Fruit fly (Drosophila melanogaster): Measurements from ENCODE around the gene Mgat2.

Mgat2 gene

dm6 chr3R:30046029-30047001, 24.3 kb upstream of the Mgat2 start, which contains the start of the genes RpL32 and CG7943 (continued):
- TF ChIP-seq bab2 (GFP tag; optimal IDR thresholded peaks at IDR 0.05) (peak; percentile 98), CG9797 (GFP tag; optimal IDR thresholded peaks at IDR 0.05) (peak; percentile 79), maf-S (GFP tag; optimal IDR thresholded peaks at IDR 0.05) (peak; percentile 92), Scr (GFP tag; IDR thresholded peaks at IDR 0.05; ENCODE audit: partially characterized antibody) (peak; percentile 100), zen (tag; optimal IDR thresholded peaks at IDR 0.05) (peak; percentile 91), MTF-1 (GFP tag; optimal IDR thresholded peaks at IDR 0.05; ENCODE audit: borderline replicate concordance) (peak; percentile 92), Hmx (GFP tag; optimal IDR thresholded peaks at IDR 0.05) (peak; percentile 86), gfzf (GFP tag; optimal IDR thresholded peaks at IDR 0.05) (peak; percentile 75), ab (GFP tag; optimal IDR thresholded peaks at IDR 0.05) (peak; percentile 79), CG1024 (GFP tag; IDR thresholded peaks at IDR 0.05) (peak; percentile 80), ase (GFP tag; IDR thresholded peaks at IDR 0.05) (peak; percentile 94), CG3163 (GFP tag; optimal IDR thresholded peaks at IDR 0.05) (peak; percentile 78), nau (GFP tag; optimal IDR thresholded peaks at IDR 0.05) (peak; percentile 93), fd3F (GFP tag; optimal IDR thresholded peaks at IDR 0.05) (peak; percentile 85), lmd (GFP tag; IDR thresholded peaks at IDR 0.05) (peak; percentile 95), Pdp1 (GFP tag; optimal IDR thresholded peaks at IDR 0.05) (peak; percentile 98 to 99), CG12391 (tag; optimal IDR thresholded peaks at IDR 0.05) (peak; percentile 92), sim (GFP tag; IDR thresholded peaks at IDR 0.05) (peak; percentile 81), Jarid2 (GFP tag; optimal IDR thresholded peaks at IDR 0.05) (peak; percentile 85), Meics (GFP tag; optimal IDR thresholded peaks at IDR 0.05) (peak; percentile 97), jing (GFP tag; optimal IDR thresholded peaks at IDR 0.05) (peak; percentile 66), Myb (GFP tag; optimal IDR thresholded peaks at IDR 0.05) (peak; percentile 84), disco-r (GFP tag; optimal IDR thresholded peaks at IDR 0.05) (peak; percentile 92), CG1647 (GFP tag; optimal IDR thresholded peaks at IDR 0.05) (peak; percentile 92), lola (GFP tag; optimal IDR thresholded peaks at IDR 0.05) (peak in 1 of 3 experiments; percentile 70), tll (GFP tag; optimal IDR thresholded peaks at IDR 0.05) (peak; percentile 40 to 85), ind (GFP tag; optimal IDR thresholded peaks at IDR 0.05) (peak; percentile 97), CG4617 (GFP tag; optimal IDR thresholded peaks at IDR 0.05; ENCODE audit: borderline replicate concordance) (peak; percentile 66), usp (GFP tag; optimal IDR thresholded peaks at IDR 0.05) (no peak), CG17912 (GFP tag; optimal IDR thresholded peaks at IDR 0.05) (peak; percentile 62), Taf1 (GFP tag; IDR thresholded peaks at IDR 0.05) (peak; percentile 92), eve (GFP tag; optimal IDR thresholded peaks at IDR 0.05) (peak in 1 of 2 experiments; percentile 77), CG2678 (tag; optimal IDR thresholded peaks at IDR 0.05) (peak; percentile 92), run (tag; optimal IDR thresholded peaks at IDR 0.05) (peak; percentile 87), CG10209 (GFP tag; optimal IDR thresholded peaks at IDR 0.05) (peak; percentile 90), oc (tag; optimal IDR thresholded peaks at IDR 0.05) (peak; percentile 81), CG42726 (GFP tag; IDR thresholded peaks at IDR 0.05; ENCODE audit: partially characterized antibody) (peak; percentile 100), wek (GFP tag; optimal IDR thresholded peaks at IDR 0.05) (peak; percentile 82), toy (GFP tag; IDR thresholded peaks at IDR 0.05) (peak; percentile 87), CrebB (tag; optimal IDR thresholded peaks at IDR 0.05) (peak; percentile 87), sug (tag; optimal IDR thresholded peaks at IDR 0.05) (peak; percentile 95), fd64A (GFP tag; optimal IDR thresholded peaks at IDR 0.05) (peak; percentile 91), Ssrp (tag; optimal IDR thresholded peaks at IDR 0.05) (peak; percentile 82), Drgx (GFP tag; IDR thresholded peaks at IDR 0.05) (peak; percentile 87), CG1603 (tag; optimal IDR thresholded peaks at IDR 0.05) (peak; percentile 96), Sry-δ (GFP tag; optimal IDR thresholded peaks at IDR 0.05) (peak; percentile 100), HHEX (GFP tag; optimal IDR thresholded peaks at IDR 0.05) (peak; percentile 95)

Measured in whole organism, embryonic.